Worm (Caenorhabditis elegans) whole organism, L1 larva: Measurements from ENCODE around the gene srg-66.

ENCODE experiments used
- alr-1 ChIP-seq: fragments of 200-800 bp; sonication (Bioruptor generic); optimal IDR thresholded peaks from 2 replicates; lab custom pipeline; 2018; ENCODE audit warnings: borderline replicate concordance, mild to moderate bottlenecking, missing genetic modification characterization, missing compliant biosample characterization
- ets-5 ChIP-seq: fragments of 200-800 bp; sonication (Bioruptor generic); IDR thresholded peaks from 2 replicates; pipeline ENCODE4 v1.3.6; 2022; ENCODE audit warnings: missing genetic modification characterization, missing compliant biosample characterization
- fkh-10 ChIP-seq: sonication (generic microtip); optimal IDR thresholded peaks from 2 replicates; lab custom pipeline; 2017; ENCODE audit warnings: missing biosample characterization, missing genetic modification reagents, missing genetic modification characterization
- lsy-2 ChIP-seq, 2 experiments: fragments of 150-350 bp; optimal IDR thresholded peaks; 2 replicates each; lab custom pipeline; 2014; ENCODE audit warnings: missing biosample characterization in 2 of 2, missing genetic modification characterization in 2 of 2
- nhr-28 ChIP-seq: fragments of 150-350 bp; optimal IDR thresholded peaks from 2 replicates; lab custom pipeline; 2014; ENCODE audit warnings: missing biosample characterization, missing genetic modification characterization
- snpc-4 ChIP-seq: fragments of 150-350 bp; optimal IDR thresholded peaks from 2 replicates; lab custom pipeline; 2014; ENCODE audit warnings: missing biosample characterization, missing genetic modification characterization
- unc-86 ChIP-seq: sonication (generic microtip); optimal IDR thresholded peaks from 2 replicates; lab custom pipeline; 2016; ENCODE audit warnings: missing genetic modification characterization, missing compliant biosample characterization
- ztf-11 ChIP-seq, 2 experiments: sonication (generic microtip); optimal IDR thresholded peaks; 2 replicates each; lab custom pipeline; 2016 to 2017; ENCODE audit warnings: missing genetic modification characterization in 2 of 2, missing biosample characterization in 1 of 2, missing compliant biosample characterization in 1 of 2

- TF ChIP-seq alr-1 (tag; lab: Kevin White, UChicago) = no peak
- no peak for TF ChIP-seq unc-86 (tag; lab: Kevin White, UChicago)
- no peak for TF ChIP-seq ets-5 (GFP tag; lab: Robert Waterston, UW)
- TF ChIP-seq lsy-2 (tag; optimal IDR thresholded peaks at IDR 0.05; lab: Kevin White, UChicago) = no peak
- no peak for TF ChIP-seq fkh-10 (GFP tag; lab: Kevin White, UChicago)
- no peak for TF ChIP-seq snpc-4 (tag; lab: Kevin White, UChicago)
- no peak for TF ChIP-seq ztf-11 (tag; optimal IDR thresholded peaks at IDR 0.05; lab: Kevin White, UChicago)
- no peak for TF ChIP-seq nhr-28 (tag; lab: Kevin White, UChicago)
Measured at ce11 chrV:5493447-5493846, 11.2 kb upstream of the srg-66 start, which contains the start of gene T05C3.2.
